Fruit fly (Drosophila melanogaster) whole organism, embryonic: ENCODE measurements around the gene GstZ1.

Experiments used
- CG18476 ChIP-seq: fragments of 200-800 bp; sonication (Bioruptor generic); optimal IDR thresholded peaks from 2 replicates; lab custom pipeline; 2016; ENCODE audit warnings: missing biosample characterization, mild to moderate bottlenecking, missing genetic modification characterization
- CG2889 ChIP-seq: fragments of 200-800 bp; sonication (Bioruptor generic); IDR thresholded peaks from 3 replicates; pipeline ENCODE4 v1.3.6; 2022; ENCODE audit warnings: missing biosample characterization, missing genetic modification characterization
- CG4360 ChIP-seq: fragments of 200-800 bp; sonication (Bioruptor generic); IDR thresholded peaks from 2 replicates; pipeline ENCODE4 v1.3.6; 2022; ENCODE audit warnings: missing biosample characterization, missing genetic modification characterization
- Lpt ChIP-seq: fragments of >200 bp; optimal IDR thresholded peaks from 2 replicates; lab custom pipeline; 2018; ENCODE audit warnings: missing biosample characterization, missing genetic modification characterization
- YL-1 ChIP-seq: fragments of 200-800 bp; sonication (Bioruptor generic); optimal IDR thresholded peaks from 3 replicates; lab custom pipeline; 2017; ENCODE audit warnings: missing biosample characterization, mild to moderate bottlenecking, missing genetic modification characterization
- al ChIP-seq: fragments of 200-800 bp; sonication (Bioruptor generic); IDR thresholded peaks from 2 replicates; pipeline ENCODE4 v1.3.6; 2022; ENCODE audit warnings: missing biosample characterization, missing genetic modification characterization
- aop ChIP-seq: fragments of 200-800 bp; sonication (Bioruptor generic); IDR thresholded peaks from 2 replicates; pipeline ENCODE4 v1.3.6; 2022; ENCODE audit warnings: missing biosample characterization, missing genetic modification characterization
- chif ChIP-seq, 2 experiments: fragments of 200-800 bp; sonication (Bioruptor generic); optimal IDR thresholded peaks; 3 replicates each; lab custom pipeline; 2016; ENCODE audit warnings: missing biosample characterization in 2 of 2, missing genetic modification characterization in 2 of 2
- hb ChIP-seq: fragments of 200-800 bp; sonication (Bioruptor generic); IDR thresholded peaks from 3 replicates; pipeline ENCODE4 v1.3.6; 2022; ENCODE audit warnings: missing biosample characterization, missing genetic modification characterization; ENCODE audit not compliant: partially characterized antibody
- lola ChIP-seq, 3 experiments: fragments of >200 bp in 2 of 3; fragments of 200-800 bp in 1 of 3; sonication (Bioruptor generic) in 1 of 3; optimal IDR thresholded peaks; 2 replicates each; lab custom pipeline; 2017 to 2019; ENCODE audit warnings: missing biosample characterization in 3 of 3, missing genetic modification characterization in 3 of 3, mild to moderate bottlenecking in 1 of 3, moderate library complexity in 1 of 3
- slbo ChIP-seq: fragments of 200-800 bp; sonication (Bioruptor generic); IDR thresholded peaks from 2 replicates; pipeline ENCODE4 v1.3.6; 2022; ENCODE audit warnings: missing biosample characterization, missing genetic modification characterization
- sob ChIP-seq: fragments of 200-800 bp; sonication (Bioruptor generic); IDR thresholded peaks from 2 replicates; pipeline ENCODE4 v1.3.6; 2022; ENCODE audit warnings: missing biosample characterization, missing genetic modification characterization
- usp ChIP-seq: fragments of >200 bp; optimal IDR thresholded peaks from 2 replicates; lab custom pipeline; 2017; ENCODE audit warnings: missing biosample characterization, missing genetic modification characterization

DNA sequence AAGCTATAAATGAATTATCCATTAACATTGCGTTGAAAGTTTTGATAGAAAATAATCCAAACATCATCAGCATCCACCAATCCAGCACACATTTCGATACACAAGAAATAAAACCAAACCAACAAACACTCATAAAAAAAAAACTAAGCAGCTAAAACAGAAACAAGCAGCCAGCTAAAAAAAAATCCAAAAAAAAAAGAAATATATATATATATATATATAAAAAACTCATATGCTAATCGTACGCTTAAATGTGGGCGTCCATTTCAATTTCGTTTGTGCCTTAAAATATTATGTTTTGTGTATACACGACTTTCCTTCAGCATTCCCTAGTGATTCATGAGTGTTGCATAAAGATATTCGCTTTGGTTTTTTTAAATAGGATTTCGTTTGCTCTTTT, 14.3 kb downstream of the GstZ1 start:
- no peak for TF ChIP-seq slbo (GFP tag; lab: Robert Waterston, UW)
- no peak for TF ChIP-seq aop (GFP tag; lab: Robert Waterston, UW)
- no peak for TF ChIP-seq CG4360
- no peak for TF ChIP-seq lola (GFP tag; optimal IDR thresholded peaks at IDR 0.05; lab: Kevin White, UChicago)
- TF ChIP-seq usp (GFP tag; lab: Kevin White, UChicago), result no peak
- no peak for TF ChIP-seq sob (GFP tag; lab: Robert Waterston, UW)
- no peak for TF ChIP-seq CG2889 (GFP tag; lab: Robert Waterston, UW)
- no peak for TF ChIP-seq YL-1 (GFP tag; lab: Kevin White, UChicago)
- TF ChIP-seq chif (GFP tag; optimal IDR thresholded peaks at IDR 0.05; lab: Kevin White, UChicago), result no peak
- no peak for TF ChIP-seq CG18476 (GFP tag; lab: Kevin White, UChicago)
- no peak for TF ChIP-seq hb (GFP tag; lab: Robert Waterston, UW)
- no peak for TF ChIP-seq Lpt
- TF ChIP-seq al (GFP tag; lab: Robert Waterston, UW), result no peak
